Worm (Caenorhabditis elegans) whole organism, L1 larva: ENCODE results near the gene grl-13.
A peak's percentile ranks its signal among the peaks of the same experiment; 100 is the strongest.

Source experiments
- C04F5.9 ChIP-seq: sonication (generic microtip); optimal IDR thresholded peaks from 2 replicates; lab custom pipeline; 2016; ENCODE audit warnings: missing genetic modification characterization, missing compliant biosample characterization
- C16A3.4 ChIP-seq: fragments of 150-350 bp; optimal IDR thresholded peaks from 2 replicates; lab custom pipeline; 2014; ENCODE audit warnings: missing biosample characterization, missing genetic modification characterization
- Y116A8C.19 ChIP-seq: sonication (generic microtip); optimal IDR thresholded peaks from 2 replicates; lab custom pipeline; 2016; ENCODE audit warnings: missing compliant biosample characterization, missing genetic modification characterization, borderline replicate concordance
- alr-1 ChIP-seq: fragments of 200-800 bp; sonication (Bioruptor generic); optimal IDR thresholded peaks from 2 replicates; lab custom pipeline; 2018; ENCODE audit warnings: borderline replicate concordance, mild to moderate bottlenecking, missing genetic modification characterization, missing compliant biosample characterization
- aly-2 ChIP-seq: fragments of 150-350 bp; optimal IDR thresholded peaks from 2 replicates; lab custom pipeline; 2014; ENCODE audit warnings: missing biosample characterization, missing genetic modification characterization
- ama-1 ChIP-seq: fragments of 150-350 bp; optimal IDR thresholded peaks from 2 replicates; lab custom pipeline; 2014
- ceh-63 ChIP-seq: fragments of 200-800 bp; sonication (Bioruptor generic); optimal IDR thresholded peaks from 2 replicates; lab custom pipeline; 2018; ENCODE audit warnings: mild to moderate bottlenecking, missing genetic modification characterization, missing compliant biosample characterization
- ceh-8 ChIP-seq: fragments of 200-800 bp; sonication (Bioruptor generic); optimal IDR thresholded peaks from 2 replicates; lab custom pipeline; 2018; ENCODE audit warnings: mild to moderate bottlenecking, missing genetic modification characterization, moderate library complexity, missing compliant biosample characterization
- ceh-82 ChIP-seq, 3 experiments: fragments of 150-350 bp in 1 of 3; sonication (generic microtip) in 2 of 3; optimal IDR thresholded peaks; 2 replicates each; lab custom pipeline; 2014 to 2017; ENCODE audit warnings: missing biosample characterization in 3 of 3, missing genetic modification characterization in 3 of 3
- dpl-1 ChIP-seq, 3 experiments: fragments of 150-350 bp in 2 of 3; sonication (generic microtip) in 1 of 3; optimal IDR thresholded peaks; 2 replicates each; lab custom pipeline; 2014 to 2017; ENCODE audit warnings: missing biosample characterization in 3 of 3, missing genetic modification characterization in 3 of 3, missing genetic modification reagents in 3 of 3
- efl-1 ChIP-seq, 4 experiments: fragments of 150-350 bp; optimal IDR thresholded peaks in 3 of 4; peaks in 1 of 4; 1 replicate in 1 of 4; 2 replicates in 3 of 4; lab custom pipeline; 2014; ENCODE audit warnings: missing biosample characterization in 2 of 4, missing genetic modification characterization in 2 of 4, missing genetic modification reagents in 2 of 4
- elt-2 ChIP-seq: sonication (generic microtip); optimal IDR thresholded peaks from 2 replicates; lab custom pipeline; 2016; ENCODE audit warnings: missing genetic modification characterization, mild to moderate bottlenecking, inconsistent platforms, missing compliant biosample characterization, missing genetic modification reagents
- elt-3 ChIP-seq, 6 experiments: fragments of 150-350 bp in 1 of 6; sonication (generic microtip); optimal IDR thresholded peaks; 2 replicates each; lab custom pipeline; 2017 to 2018; ENCODE audit warnings: missing biosample characterization in 6 of 6, missing genetic modification characterization in 6 of 6, inconsistent platforms in 1 of 6
- fkh-10 ChIP-seq: sonication (generic microtip); optimal IDR thresholded peaks from 2 replicates; lab custom pipeline; 2017; ENCODE audit warnings: missing biosample characterization, missing genetic modification reagents, missing genetic modification characterization
- fkh-4 ChIP-seq: sonication (generic microtip); optimal IDR thresholded peaks from 2 replicates; lab custom pipeline; 2016; ENCODE audit warnings: missing compliant biosample characterization, missing genetic modification characterization, borderline replicate concordance
- fkh-8 ChIP-seq: sonication (generic microtip); optimal IDR thresholded peaks from 2 replicates; lab custom pipeline; 2016; ENCODE audit warnings: mild to moderate bottlenecking, missing genetic modification characterization, missing compliant biosample characterization
- grh-1 ChIP-seq: fragments of 200-800 bp; sonication (Bioruptor generic); IDR thresholded peaks from 2 replicates; pipeline ENCODE4 v1.3.6; 2022; ENCODE audit warnings: missing genetic modification reagents, missing genetic modification characterization, missing compliant biosample characterization
- hlh-17 ChIP-seq: fragments of 200-800 bp; sonication (Bioruptor generic); optimal IDR thresholded peaks from 2 replicates; lab custom pipeline; 2018; ENCODE audit warnings: missing genetic modification characterization, mild to moderate bottlenecking, missing compliant biosample characterization, moderate library complexity, borderline replicate concordance
- hlh-4 ChIP-seq: sonication (generic microtip); optimal IDR thresholded peaks from 2 replicates; lab custom pipeline; 2016; ENCODE audit warnings: mild to moderate bottlenecking, missing genetic modification characterization, missing compliant biosample characterization
- lin-13 ChIP-seq: fragments of 150-350 bp; optimal IDR thresholded peaks from 2 replicates; lab custom pipeline; 2014; ENCODE audit warnings: missing biosample characterization, missing genetic modification reagents, missing genetic modification characterization
- lin-14 ChIP-seq: fragments of 200-800 bp; sonication (Bioruptor generic); optimal IDR thresholded peaks from 2 replicates; lab custom pipeline; 2018; ENCODE audit warnings: mild to moderate bottlenecking, missing genetic modification characterization, moderate library complexity, missing compliant biosample characterization
- lir-3 ChIP-seq: sonication (generic microtip); optimal IDR thresholded peaks from 2 replicates; lab custom pipeline; 2016; ENCODE audit warnings: mild to moderate bottlenecking, missing genetic modification characterization, moderate library complexity, missing compliant biosample characterization; ENCODE audit not compliant: poor library complexity
- mdl-1 ChIP-seq, 2 experiments: fragments of 150-350 bp; optimal IDR thresholded peaks; 2 replicates each; lab custom pipeline; 2014 to 2017; ENCODE audit warnings: missing biosample characterization in 2 of 2, missing genetic modification characterization in 2 of 2, inconsistent platforms in 1 of 2
- nhr-11 ChIP-seq: fragments of 150-350 bp; optimal IDR thresholded peaks from 2 replicates; lab custom pipeline; 2014; ENCODE audit warnings: missing biosample characterization, missing genetic modification characterization
- nhr-12 ChIP-seq: sonication (generic microtip); optimal IDR thresholded peaks from 2 replicates; lab custom pipeline; 2017; ENCODE audit warnings: missing biosample characterization, missing genetic modification characterization
- nhr-19 ChIP-seq: fragments of 200-800 bp; sonication (Bioruptor generic); conservative IDR thresholded peaks from 2 replicates; pipeline ENCODE4 v1.3.6; 2022; ENCODE audit warnings: missing genetic modification characterization, missing compliant biosample characterization
- nhr-20 ChIP-seq: sonication (generic microtip); optimal IDR thresholded peaks from 2 replicates; lab custom pipeline; 2016; ENCODE audit warnings: mild to moderate bottlenecking, missing genetic modification characterization, missing compliant biosample characterization
- nhr-237 ChIP-seq: fragments of 150-350 bp; optimal IDR thresholded peaks from 2 replicates; lab custom pipeline; 2014; ENCODE audit warnings: missing biosample characterization, missing genetic modification characterization
- nhr-84 ChIP-seq: sonication (generic microtip); optimal IDR thresholded peaks from 2 replicates; lab custom pipeline; 2017; ENCODE audit warnings: missing biosample characterization, missing genetic modification characterization
- nhr-90 ChIP-seq: sonication (generic microtip); optimal IDR thresholded peaks from 2 replicates; lab custom pipeline; 2016; ENCODE audit warnings: mild to moderate bottlenecking, missing genetic modification characterization, missing compliant biosample characterization; ENCODE audit not compliant: poor library complexity
- rnt-1 ChIP-seq: sonication (generic microtip); optimal IDR thresholded peaks from 2 replicates; lab custom pipeline; 2016; ENCODE audit warnings: mild to moderate bottlenecking, missing genetic modification characterization, moderate library complexity, missing compliant biosample characterization
- snu-23 ChIP-seq: sonication (generic microtip); optimal IDR thresholded peaks from 2 replicates; lab custom pipeline; 2016; ENCODE audit warnings: missing genetic modification characterization, missing compliant biosample characterization
- sox-4 ChIP-seq: sonication (generic microtip); optimal IDR thresholded peaks from 2 replicates; lab custom pipeline; 2016; ENCODE audit warnings: missing genetic modification characterization, missing compliant biosample characterization
- tlp-1 ChIP-seq: fragments of 150-350 bp; optimal IDR thresholded peaks from 2 replicates; lab custom pipeline; 2014; ENCODE audit warnings: missing biosample characterization, missing genetic modification characterization
- unc-86 ChIP-seq: sonication (generic microtip); optimal IDR thresholded peaks from 2 replicates; lab custom pipeline; 2016; ENCODE audit warnings: missing genetic modification characterization, missing compliant biosample characterization
- xbp-1 ChIP-seq: sonication (generic microtip); optimal IDR thresholded peaks from 2 replicates; lab custom pipeline; 2016; ENCODE audit warnings: missing genetic modification characterization, missing compliant biosample characterization
- ztf-4 ChIP-seq: fragments of 150-350 bp; optimal IDR thresholded peaks from 2 replicates; lab custom pipeline; 2014; ENCODE audit warnings: missing biosample characterization, missing genetic modification characterization

The grl-13 gene

DNA sequence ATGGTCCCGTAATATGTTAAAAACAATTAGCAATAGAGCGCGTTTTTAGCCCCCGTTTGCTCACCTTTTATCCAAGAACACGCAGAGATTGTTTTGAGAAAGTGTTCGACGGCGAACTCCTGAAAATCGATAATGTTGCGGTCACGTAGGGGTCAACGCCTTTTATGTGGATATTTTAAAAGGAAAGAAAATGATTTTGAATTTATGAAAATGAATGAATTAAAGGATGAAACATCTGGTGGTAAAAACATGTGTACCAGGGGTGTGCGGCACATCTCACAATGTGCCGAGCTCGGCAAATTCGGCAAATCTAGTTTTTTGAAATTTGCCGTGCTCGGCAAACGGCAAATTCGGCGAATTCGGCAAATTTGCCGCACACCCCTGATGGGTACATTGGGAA, 35.7 kb upstream of the grl-13 start, which contains the start of gene F13A2.4:
F13A2.4 (minus strand) TSS at position 101 of the 400 bp plus-strand sequence.
- TF ChIP-seq ceh-82 (tag; optimal IDR thresholded peaks at IDR 0.05; lab: Kevin White, UChicago) (no peak), fkh-8 (tag; lab: Kevin White, UChicago) (no peak), aly-2 (tag; lab: Kevin White, UChicago) (no peak), lir-3 (tag; lab: Kevin White, UChicago) (no peak), fkh-10 (GFP tag; lab: Kevin White, UChicago) (no peak), elt-2 (no peak), unc-86 (tag; lab: Kevin White, UChicago) (no peak), ztf-4 (no peak), lin-13 (GFP tag; lab: Kevin White, UChicago) (no peak), nhr-20 (tag; lab: Kevin White, UChicago) (no peak), C16A3.4 (tag; lab: Kevin White, UChicago) (no peak), dpl-1 (GFP tag; optimal IDR thresholded peaks at IDR 0.05; lab: Kevin White, UChicago) (no peak), snu-23 (no peak), nhr-84 (tag; lab: Kevin White, UChicago) (no peak), nhr-12 (tag; lab: Kevin White, UChicago) (no peak), C04F5.9 (no peak)

DNA sequence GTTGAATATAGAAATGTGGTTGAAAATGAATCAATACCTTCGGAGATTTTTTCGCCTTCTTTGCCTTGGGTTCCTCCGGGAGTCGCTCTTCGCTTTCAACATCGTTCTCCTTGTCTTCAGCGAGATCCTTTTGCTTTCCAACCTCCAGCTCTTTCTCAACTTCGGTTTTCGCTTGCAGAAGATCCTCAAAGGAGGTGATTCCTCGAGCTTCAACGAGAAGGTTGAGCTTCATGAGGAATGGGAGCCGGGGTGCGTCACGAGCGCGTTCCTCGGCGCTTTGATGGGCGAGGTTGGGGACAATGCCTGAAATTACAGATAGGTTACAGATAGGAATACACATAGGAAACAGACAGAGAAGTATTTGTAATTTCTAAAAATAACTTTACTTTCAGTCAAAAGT, 34.5 kb upstream of the grl-13 start:
- TF ChIP-seq efl-1 (optimal IDR thresholded peaks at IDR 0.05; lab: Kevin White, UChicago) (no peak), efl-1 (GFP tag; optimal IDR thresholded peaks at IDR 0.05 in 1 of 2; lab: Kevin White, UChicago) (peak in 1 of 2 experiments; percentile 38), fkh-10 (GFP tag; lab: Kevin White, UChicago) (no peak)

DNA sequence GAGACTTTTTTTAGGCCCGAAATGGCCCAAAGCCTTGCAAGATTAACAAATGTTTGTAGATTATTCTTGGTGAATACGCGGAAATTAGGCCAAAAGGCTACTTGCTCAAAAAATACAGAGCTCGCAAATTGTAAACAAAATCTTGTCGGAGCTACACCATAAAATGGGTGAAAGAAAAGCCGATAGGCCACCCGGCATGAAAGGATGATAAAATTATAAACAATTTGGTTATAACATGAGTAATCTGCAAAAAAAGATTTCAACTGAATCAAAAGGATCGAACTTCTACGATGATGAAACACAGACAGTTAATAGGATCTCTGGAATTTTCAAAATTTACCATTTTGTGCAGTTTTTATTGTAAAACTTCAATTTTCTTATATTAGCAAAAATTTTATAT, 33.7 kb upstream of the grl-13 start:
- TF ChIP-seq nhr-11 (tag; lab: Kevin White, UChicago) (no peak), efl-1 (optimal IDR thresholded peaks at IDR 0.05; lab: Kevin White, UChicago) (no peak), efl-1 (GFP tag; optimal IDR thresholded peaks at IDR 0.05 in 1 of 2; lab: Kevin White, UChicago) (peak in 1 of 2 experiments; percentile 50)

DNA sequence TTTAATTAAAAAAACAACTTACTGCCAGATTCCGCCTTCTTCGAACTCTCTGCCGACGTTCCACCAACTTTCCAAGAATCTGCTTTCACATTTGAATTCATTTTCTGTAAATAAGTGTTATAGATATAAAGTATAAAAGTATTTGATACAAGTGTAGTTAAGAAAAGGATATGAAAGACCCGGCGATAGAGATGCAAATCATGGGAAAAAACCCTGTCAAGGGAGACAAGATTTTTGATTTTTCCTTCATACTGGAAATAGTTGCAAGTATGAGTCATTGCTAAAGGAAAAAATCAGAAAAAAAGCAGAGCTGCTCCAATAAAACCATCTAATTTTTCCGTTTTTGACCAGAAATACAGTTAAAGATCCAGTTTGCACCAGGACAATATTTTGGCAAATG, 31.8 kb upstream of the grl-13 start, which contains the start of gene F13A2.3:
F13A2.3 (minus strand) TSS at position 101 of the 400 bp plus-strand sequence.
- TF ChIP-seq mdl-1 (tag; optimal IDR thresholded peaks at IDR 0.05; lab: Kevin White, UChicago) (no peak), ceh-8 (GFP tag; lab: Kevin White, UChicago) (no peak), hlh-4 (tag; lab: Kevin White, UChicago) (no peak), elt-3 (tag; optimal IDR thresholded peaks at IDR 0.05; lab: Kevin White, UChicago) (no peak)

DNA sequence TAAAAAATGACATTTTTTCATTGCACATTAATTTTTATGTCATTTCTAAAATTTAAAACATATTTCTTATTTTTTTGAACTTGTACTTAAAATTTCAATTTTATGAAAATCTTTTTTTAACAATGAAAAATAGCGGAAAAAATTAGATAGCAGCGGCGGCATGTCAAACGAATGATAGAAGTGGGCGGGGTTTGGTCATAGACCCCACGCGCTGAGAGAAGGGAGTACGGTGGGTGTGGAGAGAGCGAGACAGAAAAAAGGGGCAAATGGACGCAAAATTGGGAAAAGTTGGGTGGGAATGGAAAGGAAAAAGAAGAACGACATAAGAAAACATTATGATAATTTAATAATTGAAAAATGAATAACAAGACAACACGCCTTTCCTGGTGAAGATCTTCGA, 23.5 kb upstream of the grl-13 start:
- no peak for TF ChIP-seq nhr-90 (tag; lab: Kevin White, UChicago)
- TF ChIP-seq xbp-1 (tag; lab: Kevin White, UChicago), result no peak
- no peak for TF ChIP-seq nhr-237 (tag; lab: Kevin White, UChicago)
- no peak for TF ChIP-seq lin-14 (GFP tag; lab: Kevin White, UChicago)
- TF ChIP-seq aly-2 (tag; lab: Kevin White, UChicago), result no peak
- TF ChIP-seq Y116A8C.19 (tag; lab: Kevin White, UChicago), result no peak
- TF ChIP-seq tlp-1 (tag; lab: Kevin White, UChicago), result no peak
- no peak for TF ChIP-seq fkh-4
- TF ChIP-seq hlh-17 (GFP tag; lab: Kevin White, UChicago), result no peak
- TF ChIP-seq sox-4 (tag; lab: Kevin White, UChicago), result no peak
- TF ChIP-seq nhr-19 (GFP tag; lab: Robert Waterston, UW), result no peak
- TF ChIP-seq ceh-63 (GFP tag; lab: Kevin White, UChicago), result no peak
- TF ChIP-seq rnt-1 (tag; lab: Kevin White, UChicago), result no peak
- no peak for TF ChIP-seq ama-1 (lab: Kevin White, UChicago)
- no peak for TF ChIP-seq grh-1 (GFP tag; lab: Robert Waterston, UW)
- TF ChIP-seq alr-1 (tag; lab: Kevin White, UChicago), result no peak
